Worm (Caenorhabditis elegans) whole organism, young adult: ENCODE data around the gene R10H10.3.

Experiments
- dpl-1 ChIP-seq: fragments of 150-350 bp; optimal IDR thresholded peaks from 2 replicates; lab custom pipeline; 2014; ENCODE audit warnings: missing biosample characterization, missing genetic modification reagents, missing genetic modification characterization
- him-1 ChIP-seq: sonication (generic microtip); optimal IDR thresholded peaks from 2 replicates; lab custom pipeline; 2016; ENCODE audit warnings: missing genotype, missing genetic modification reagents, missing genetic modification characterization, missing compliant biosample characterization
- lsy-27 ChIP-seq: sonication (generic microtip); optimal IDR thresholded peaks from 2 replicates; lab custom pipeline; 2017; ENCODE audit warnings: missing genetic modification characterization, mild to moderate bottlenecking, missing compliant biosample characterization, antibody characterized with exemption, missing genotype, borderline replicate concordance; ENCODE audit not compliant: insufficient read depth
- mel-28 ChIP-seq: sonication (generic microtip); optimal IDR thresholded peaks from 2 replicates; lab custom pipeline; 2016; ENCODE audit warnings: borderline replicate concordance, mild to moderate bottlenecking, missing genetic modification characterization, missing compliant biosample characterization
- nhr-179 ChIP-seq: sonication (generic microtip); optimal IDR thresholded peaks from 2 replicates; lab custom pipeline; 2016; ENCODE audit warnings: mild to moderate bottlenecking, missing genetic modification characterization, missing compliant biosample characterization
- nhr-27 ChIP-seq: fragments of 200-800 bp; sonication (Bioruptor generic); optimal IDR thresholded peaks from 2 replicates; lab custom pipeline; 2018; ENCODE audit warnings: mild to moderate bottlenecking, missing genetic modification characterization, moderate library complexity, missing compliant biosample characterization

DNA sequence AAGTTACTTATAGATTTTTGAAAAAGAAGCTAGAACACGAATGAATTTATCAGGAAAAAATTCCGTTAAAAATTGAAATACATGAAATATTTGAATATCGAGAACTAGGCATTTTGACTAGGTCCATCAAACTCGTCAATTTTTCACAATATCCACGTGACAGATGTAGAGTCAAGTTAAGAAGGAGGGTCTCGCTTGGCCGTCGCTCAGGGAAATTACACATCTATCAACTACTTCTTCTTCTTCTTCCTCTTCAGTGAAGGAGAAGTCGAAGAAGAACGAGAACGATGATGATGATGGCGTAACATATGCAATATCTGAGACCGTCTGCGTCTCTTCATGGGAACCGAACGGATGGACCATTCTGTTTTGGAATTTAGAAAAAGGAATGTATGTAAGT lies 31.6 kb downstream of the R10H10.3 start:
- TF ChIP-seq him-1 (tag; lab: Kevin White, UChicago) (no peak), lsy-27 (tag; lab: Kevin White, UChicago) (no peak), dpl-1 (GFP tag; lab: Kevin White, UChicago) (no peak), nhr-27 (tag; lab: Kevin White, UChicago) (no peak), nhr-179 (no peak), mel-28 (no peak)
